Fruit fly (Drosophila melanogaster) whole organism, wandering third instar larva: ENCODE data around the gene Trmt6.

Experiments used
- CG32264 ChIP-seq: fragments of 200-800 bp; sonication (Bioruptor generic); optimal IDR thresholded peaks from 2 replicates; lab custom pipeline; 2016; ENCODE audit warnings: missing biosample characterization, missing genetic modification characterization
- Dfd ChIP-seq: fragments of >200 bp; optimal IDR thresholded peaks from 2 replicates; lab custom pipeline; 2017; ENCODE audit warnings: missing biosample characterization, missing genetic modification characterization
- Dif ChIP-seq: fragments of 200-275, 200-300 bp; sonication (Bioruptor generic); optimal IDR thresholded peaks from 2 replicates; lab custom pipeline; 2018; ENCODE audit warnings: missing biosample characterization, missing genetic modification characterization; ENCODE audit not compliant: partially characterized antibody
- Hr78 ChIP-seq: fragments of >200 bp; optimal IDR thresholded peaks from 2 replicates; lab custom pipeline; 2017; ENCODE audit warnings: missing biosample characterization, missing genetic modification characterization
- Hr83 ChIP-seq: fragments of 200-300 bp; sonication (Bioruptor generic); optimal IDR thresholded peaks from 2 replicates; lab custom pipeline; 2016; ENCODE audit warnings: missing biosample characterization, mild to moderate bottlenecking, missing genetic modification characterization, moderate library complexity; ENCODE audit not compliant: poor library complexity, severe bottlenecking
- Jra ChIP-seq: sonication (Bioruptor generic); optimal IDR thresholded peaks from 2 replicates; lab custom pipeline; 2016; ENCODE audit warnings: missing biosample characterization, missing genetic modification characterization
- OdsH ChIP-seq: fragments of 200-800 bp; sonication (Bioruptor generic); optimal IDR thresholded peaks from 2 replicates; lab custom pipeline; 2016; ENCODE audit warnings: missing biosample characterization, mild to moderate bottlenecking, missing genetic modification characterization
- psq ChIP-seq: fragments of 200-800 bp; sonication (Bioruptor generic); optimal IDR thresholded peaks from 3 replicates; lab custom pipeline; 2017; ENCODE audit warnings: missing biosample characterization, mild to moderate bottlenecking, missing genetic modification characterization, moderate library complexity
- usp ChIP-seq: fragments of >200 bp; optimal IDR thresholded peaks from 2 replicates; lab custom pipeline; 2017; ENCODE audit warnings: missing biosample characterization, missing genetic modification characterization

dm6 chr2L:6601018-6601505, 39.0 kb upstream of the Trmt6 start, which contains the start of gene Dpp10:
- TF ChIP-seq Hr83 (GFP tag; lab: Kevin White, UChicago) (no peak), psq (peak; percentile 48), Dif (peak; percentile 56), usp (GFP tag; lab: Kevin White, UChicago) (no peak), Jra (GFP tag; lab: Kevin White, UChicago) (no peak), Hr78 (GFP tag; lab: Kevin White, UChicago) (no peak), Dfd (no peak), CG32264 (GFP tag; lab: Kevin White, UChicago) (no peak), OdsH (GFP tag; lab: Kevin White, UChicago) (peak; percentile 48)
